Fruit fly (Drosophila melanogaster) whole organism, embryonic: ENCODE data around the gene rictor.

Experiments used
- CG18011 ChIP-seq: fragments of 200-800 bp; sonication (Bioruptor generic); optimal IDR thresholded peaks from 2 replicates; lab custom pipeline; 2017; ENCODE audit warnings: missing biosample characterization, missing genetic modification characterization, mild to moderate bottlenecking, moderate library complexity, missing genotype
- CG18599 ChIP-seq: fragments of 200-800 bp; sonication (Bioruptor generic); optimal IDR thresholded peaks from 3 replicates; lab custom pipeline; 2017; ENCODE audit warnings: missing biosample characterization, missing genetic modification characterization, mild to moderate bottlenecking, moderate library complexity, missing genetic modification reagents
- Nf-YC ChIP-seq: fragments of 200-800 bp; optimal IDR thresholded peaks from 3 replicates; lab custom pipeline; 2019; ENCODE audit warnings: missing biosample characterization, mild to moderate bottlenecking, missing genetic modification characterization, moderate library complexity
- Ptx1 ChIP-seq: fragments of 200-800 bp; sonication (Bioruptor generic); IDR thresholded peaks from 2 replicates; pipeline ENCODE4 v1.3.6; 2022; ENCODE audit warnings: missing biosample characterization, missing genetic modification characterization
- Sry-β ChIP-seq: fragments of 200-800 bp; sonication (Bioruptor generic); optimal IDR thresholded peaks from 2 replicates; lab custom pipeline; 2018; ENCODE audit warnings: missing biosample characterization, mild to moderate bottlenecking, missing genetic modification characterization, moderate library complexity
- mirr ChIP-seq: fragments of 200-800 bp; sonication (Bioruptor generic); optimal IDR thresholded peaks from 3 replicates; lab custom pipeline; 2018; ENCODE audit warnings: missing biosample characterization, mild to moderate bottlenecking, missing genetic modification characterization
- odd ChIP-seq: fragments of 200-800 bp; sonication (Bioruptor generic); optimal IDR thresholded peaks from 2 replicates; lab custom pipeline; 2017; ENCODE audit warnings: missing biosample characterization, mild to moderate bottlenecking, missing genetic modification characterization
- sob ChIP-seq: fragments of 200-800 bp; sonication (Bioruptor generic); IDR thresholded peaks from 2 replicates; pipeline ENCODE4 v1.3.6; 2022; ENCODE audit warnings: missing biosample characterization, missing genetic modification characterization
- sr ChIP-seq: fragments of 200-800 bp; sonication (Bioruptor generic); IDR thresholded peaks from 3 replicates; pipeline ENCODE4 v1.3.6; 2022; ENCODE audit warnings: missing biosample characterization, missing genetic modification characterization
- ttk ChIP-seq: fragments of 200-800 bp; sonication (Bioruptor generic); IDR thresholded peaks from 2 replicates; pipeline ENCODE4 v2.1.2; 2022; ENCODE audit warnings: missing biosample characterization, missing genetic modification characterization

DNA sequence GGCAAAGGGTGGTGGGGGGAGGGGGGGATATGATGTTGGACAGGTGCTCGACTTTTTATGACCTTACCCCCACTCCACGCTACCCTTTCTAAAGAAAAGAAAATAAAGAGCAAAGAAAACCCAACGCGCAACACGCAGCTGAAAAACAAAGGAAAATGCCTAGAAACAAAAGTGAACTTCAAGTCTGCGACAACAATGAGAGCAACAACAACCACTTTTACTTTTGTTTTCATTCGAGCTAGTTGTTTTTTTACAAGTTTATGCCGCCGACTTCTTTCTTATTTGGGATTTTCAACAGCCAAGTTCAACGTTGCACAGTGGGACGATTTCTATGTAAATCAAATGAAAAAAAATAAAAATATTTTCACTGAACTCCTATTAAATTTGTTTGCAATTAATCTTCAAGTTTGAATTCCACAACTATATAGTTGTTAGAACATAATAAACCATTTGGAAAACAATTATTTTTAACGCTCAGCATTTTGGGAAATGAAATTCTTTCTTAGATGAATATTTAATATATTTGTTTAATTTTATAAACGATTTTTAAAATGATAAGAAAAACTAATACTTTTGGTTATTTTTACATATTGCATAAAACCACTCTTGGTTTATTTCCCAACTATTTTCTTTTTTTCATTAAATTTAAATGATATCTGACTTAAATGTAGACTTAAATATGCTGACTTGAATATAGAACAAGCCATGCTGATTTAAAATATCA is 36.3 kb downstream of the rictor start:
- TF ChIP-seq Ptx1 (GFP tag; lab: Robert Waterston, UW), result no peak
- TF ChIP-seq sr (GFP tag; lab: Robert Waterston, UW), result no peak
- no peak for TF ChIP-seq sob
- TF ChIP-seq Sry-β (GFP tag; lab: Kevin White, UChicago), result no peak
- TF ChIP-seq mirr, result no peak
- TF ChIP-seq Nf-YC (tag; lab: Kevin White, UChicago), result no peak
- TF ChIP-seq odd, result peak; percentile 27
- no peak for TF ChIP-seq ttk
- TF ChIP-seq CG18011 (GFP tag; lab: Kevin White, UChicago), result no peak
- TF ChIP-seq CG18599 (GFP tag; lab: Kevin White, UChicago), result no peak
